Comparison of ENCODE assay signal across 3 worm cellular contexts in the genomic region with DNA sequence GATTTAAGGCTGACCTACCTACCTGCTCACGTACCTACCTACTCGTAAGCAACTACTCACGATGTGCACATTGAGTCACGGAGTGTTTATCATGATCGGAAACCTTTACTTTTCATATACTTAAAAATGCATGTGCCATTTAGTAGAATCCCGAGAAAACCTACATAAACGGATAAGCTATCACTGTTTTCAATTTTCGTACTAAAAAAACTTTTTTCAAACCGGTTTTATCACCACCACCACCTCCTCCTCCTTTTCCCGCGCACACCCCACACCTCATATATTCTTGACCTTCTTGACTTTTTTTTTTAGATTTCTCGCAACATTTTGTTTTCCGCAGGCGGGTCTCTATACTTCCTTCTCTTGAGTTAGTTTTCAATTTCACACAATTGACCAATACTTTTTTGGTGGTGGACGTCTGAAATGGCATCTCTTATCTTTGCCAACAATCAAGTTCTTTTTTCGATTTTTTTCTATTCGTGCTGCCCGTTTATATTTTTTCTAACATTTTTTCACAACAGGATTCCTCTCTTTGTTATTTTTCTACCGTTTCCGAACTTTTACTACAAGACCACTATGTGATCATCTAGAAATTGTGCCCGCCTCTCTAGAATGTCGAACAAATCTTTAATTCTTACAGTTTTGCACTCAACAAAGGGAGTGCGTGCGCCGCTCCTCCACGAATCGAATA.
TF ChIP-seq lines count a peak whose summit lies in the region.

A gene (plus strand): TSS at position 641 of the 691 bp plus-strand sequence.

TF ChIP-seq in whole organism, L1 larva, 84 proteins besides CTCF, POLR2A, EP300 and RAD21:
- TF ChIP-seq ceh-63 (GFP tag; optimal IDR thresholded peaks at IDR 0.05; lab: Kevin White, UChicago): no peak
- no peak for TF ChIP-seq unc-30 (tag; optimal IDR thresholded peaks at IDR 0.05; lab: Kevin White, UChicago)
- peak; percentile 68 for TF ChIP-seq nhr-85 (tag; lab: Kevin White, UChicago)
- TF ChIP-seq lin-14 (GFP tag; optimal IDR thresholded peaks at IDR 0.05; lab: Kevin White, UChicago): peak; percentile 8
- no peak for TF ChIP-seq lin-13 (GFP tag; optimal IDR thresholded peaks at IDR 0.05; lab: Kevin White, UChicago)
- TF ChIP-seq blmp-1 (tag; optimal IDR thresholded peaks at IDR 0.05; lab: Kevin White, UChicago): peak; percentile 48
- TF ChIP-seq fos-1 (tag; optimal IDR thresholded peaks at IDR 0.05; lab: Kevin White, UChicago): no peak
- no peak for TF ChIP-seq mep-1 (tag; optimal IDR thresholded peaks at IDR 0.05; lab: Kevin White, UChicago)
- TF ChIP-seq egl-13 (tag; optimal IDR thresholded peaks at IDR 0.05; lab: Kevin White, UChicago): no peak
- TF ChIP-seq grh-1 (GFP tag; IDR thresholded peaks at IDR 0.05; lab: Robert Waterston, UW): peak; percentile 56
TF ChIP-seq in whole organism, L1 larva: peak in this region for 4.

TF ChIP-seq in whole organism, L2 larva, 48 proteins besides CTCF, POLR2A, EP300 and RAD21:
- TF ChIP-seq nhr-25 (tag; optimal IDR thresholded peaks at IDR 0.05; lab: Kevin White, UChicago) (peak; percentile 55), nhr-77 (tag; optimal IDR thresholded peaks at IDR 0.05; lab: Kevin White, UChicago) (no peak)
TF ChIP-seq in whole organism, L2 larva: peak in this region for 1.

TF ChIP-seq in whole organism, L3 larva, 47 proteins besides CTCF, POLR2A, EP300 and RAD21:
- TF ChIP-seq elt-1 (tag; optimal IDR thresholded peaks at IDR 0.05; lab: Kevin White, UChicago) (peak; percentile 46), ama-1 (optimal IDR thresholded peaks at IDR 0.05; lab: Kevin White, UChicago) (no peak), tbx-2 (tag; optimal IDR thresholded peaks at IDR 0.05; lab: Kevin White, UChicago) (no peak), jun-1 (tag; optimal IDR thresholded peaks at IDR 0.05; lab: Kevin White, UChicago) (no peak), nhr-25 (tag; optimal IDR thresholded peaks at IDR 0.05; lab: Kevin White, UChicago) (peak; percentile 6), nhr-23 (tag; optimal IDR thresholded peaks at IDR 0.05; lab: Kevin White, UChicago) (no peak), daf-12 (tag; optimal IDR thresholded peaks at IDR 0.05; lab: Kevin White, UChicago) (no peak), elt-2 (tag; optimal IDR thresholded peaks at IDR 0.05; lab: Kevin White, UChicago) (no peak), mml-1 (tag; optimal IDR thresholded peaks at IDR 0.05; lab: Kevin White, UChicago) (no peak), skn-1 (tag; optimal IDR thresholded peaks at IDR 0.05; lab: Kevin White, UChicago) (no peak), nhr-11 (tag; optimal IDR thresholded peaks at IDR 0.05; lab: Kevin White, UChicago) (no peak), unc-39 (tag; optimal IDR thresholded peaks at IDR 0.05; lab: Kevin White, UChicago) (no peak)
